Worm (Caenorhabditis elegans): ENCODE measurements around the gene lgc-35.

DNA sequence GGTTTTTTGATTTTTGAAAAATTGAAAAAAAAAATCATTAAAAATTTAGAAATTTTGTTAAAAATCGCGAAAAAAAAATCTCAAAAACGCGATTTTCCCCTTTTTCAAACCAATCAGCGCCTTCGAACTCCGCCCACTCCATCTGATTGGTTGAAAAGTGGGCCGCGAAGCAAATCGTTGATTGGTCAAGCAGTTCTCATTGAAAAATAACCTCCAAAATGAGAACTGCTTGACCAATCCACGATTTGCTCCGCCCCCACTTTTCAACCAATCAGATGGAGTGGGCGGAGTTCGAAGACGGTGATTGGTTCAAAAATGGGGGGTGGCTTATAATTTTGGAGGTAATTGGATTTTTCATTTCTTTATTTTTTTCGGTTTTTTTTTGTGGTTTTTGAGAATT lies 49.6 kb downstream of the lgc-35 start:
- no peak for TF ChIP-seq elt-3 (tag; optimal IDR thresholded peaks at IDR 0.05)
- no peak for TF ChIP-seq lin-15B (tag; optimal IDR thresholded peaks at IDR 0.05)
- no peak for TF ChIP-seq skn-1 (tag; optimal IDR thresholded peaks at IDR 0.05)
- no peak for TF ChIP-seq aly-2 (tag; optimal IDR thresholded peaks at IDR 0.05)
- TF ChIP-seq mdl-1 (tag; optimal IDR thresholded peaks at IDR 0.05), result no peak
- TF ChIP-seq unc-62 (GFP tag; optimal IDR thresholded peaks at IDR 0.05), result no peak
- no peak for TF ChIP-seq nhr-11 (tag; optimal IDR thresholded peaks at IDR 0.05)
- TF ChIP-seq sox-4 (tag; optimal IDR thresholded peaks at IDR 0.05), result no peak
- TF ChIP-seq ztf-11 (tag; optimal IDR thresholded peaks at IDR 0.05), result no peak
- no peak for TF ChIP-seq elt-2 (tag; optimal IDR thresholded peaks at IDR 0.05)
- TF ChIP-seq nhr-47 (tag; optimal IDR thresholded peaks at IDR 0.05), result no peak
- TF ChIP-seq rnt-1 (tag; optimal IDR thresholded peaks at IDR 0.05), result no peak
- TF ChIP-seq fkh-10 (GFP tag; optimal IDR thresholded peaks at IDR 0.05), result no peak

Data from whole organism, L1 larva.